Worm (Caenorhabditis elegans) whole organism, L3 larva: ENCODE results near the gene K10D11.3.

ENCODE experiments used
- ama-1 ChIP-seq: fragments of 150-350 bp; optimal IDR thresholded peaks from 2 replicates; lab custom pipeline; 2018
- egl-27 ChIP-seq: sonication (generic microtip); optimal IDR thresholded peaks from 4 replicates; lab custom pipeline; 2017; ENCODE audit warnings: missing biosample characterization, missing genetic modification reagents, missing genetic modification characterization

- no peak for TF ChIP-seq egl-27 (tag; lab: Kevin White, UChicago)
- TF ChIP-seq ama-1 (lab: Kevin White, UChicago), result no peak
Observed at ce11 chrIV:13015801-13016404, 30.0 kb upstream of the K10D11.3 start.
